Fruit fly (Drosophila melanogaster) whole organism, wandering third instar larva: ENCODE results near the gene CG43169.
A peak's percentile ranks its signal among the peaks of the same experiment; 100 is the strongest.

Source experiments
- Abd-B ChIP-seq: fragments of >200 bp; optimal IDR thresholded peaks from 2 replicates; lab custom pipeline; 2017; ENCODE audit warnings: missing biosample characterization, missing genetic modification characterization
- CG9705 ChIP-seq: fragments of 200-800 bp; sonication (Bioruptor generic); optimal IDR thresholded peaks from 2 replicates; lab custom pipeline; 2018; ENCODE audit warnings: missing biosample characterization, mild to moderate bottlenecking, missing genetic modification characterization
- CrebA ChIP-seq: fragments of 200-800 bp; sonication (Bioruptor generic); optimal IDR thresholded peaks from 2 replicates; lab custom pipeline; 2016; ENCODE audit warnings: missing biosample characterization, mild to moderate bottlenecking, missing genetic modification characterization, borderline replicate concordance
- Dfd ChIP-seq: fragments of >200 bp; optimal IDR thresholded peaks from 2 replicates; lab custom pipeline; 2017; ENCODE audit warnings: missing biosample characterization, missing genetic modification characterization
- Dif ChIP-seq: fragments of 200-275, 200-300 bp; sonication (Bioruptor generic); optimal IDR thresholded peaks from 2 replicates; lab custom pipeline; 2018; ENCODE audit warnings: missing biosample characterization, missing genetic modification characterization; ENCODE audit not compliant: partially characterized antibody
- HLH106 ChIP-seq: fragments of 200-800 bp; optimal IDR thresholded peaks from 3 replicates; lab custom pipeline; 2019; ENCODE audit warnings: missing biosample characterization, mild to moderate bottlenecking, missing genetic modification characterization, moderate library complexity
- Hr78 ChIP-seq: fragments of >200 bp; optimal IDR thresholded peaks from 2 replicates; lab custom pipeline; 2017; ENCODE audit warnings: missing biosample characterization, missing genetic modification characterization
- Hr83 ChIP-seq: fragments of 200-300 bp; sonication (Bioruptor generic); optimal IDR thresholded peaks from 2 replicates; lab custom pipeline; 2016; ENCODE audit warnings: missing biosample characterization, mild to moderate bottlenecking, missing genetic modification characterization, moderate library complexity; ENCODE audit not compliant: poor library complexity, severe bottlenecking
- Jra ChIP-seq: sonication (Bioruptor generic); optimal IDR thresholded peaks from 2 replicates; lab custom pipeline; 2016; ENCODE audit warnings: missing biosample characterization, missing genetic modification characterization
- Mio ChIP-seq: sonication (Bioruptor generic); optimal IDR thresholded peaks from 2 replicates; lab custom pipeline; 2016; ENCODE audit warnings: missing biosample characterization, missing genetic modification characterization
- OdsH ChIP-seq: fragments of 200-800 bp; sonication (Bioruptor generic); optimal IDR thresholded peaks from 2 replicates; lab custom pipeline; 2016; ENCODE audit warnings: missing biosample characterization, mild to moderate bottlenecking, missing genetic modification characterization
- Rel ChIP-seq, 2 experiments: fragments of 200-800 bp; sonication (Bioruptor generic) in 1 of 2; optimal IDR thresholded peaks; 2 replicates in 1 of 2; 3 replicates in 1 of 2; lab custom pipeline; 2016 to 2019; ENCODE audit warnings: mild to moderate bottlenecking in 2 of 2, missing biosample characterization in 2 of 2, missing genetic modification characterization in 2 of 2, moderate library complexity in 1 of 2
- Sp1 ChIP-seq: fragments of 200-800 bp; sonication (Bioruptor generic); optimal IDR thresholded peaks from 3 replicates; lab custom pipeline; 2019; ENCODE audit warnings: missing biosample characterization, mild to moderate bottlenecking, missing genetic modification characterization, moderate library complexity
- Vsx2 ChIP-seq: fragments of 200-300, 225-300 bp; sonication (Bioruptor generic); optimal IDR thresholded peaks from 2 replicates; lab custom pipeline; 2018; ENCODE audit warnings: missing biosample characterization, missing genetic modification characterization; ENCODE audit not compliant: partially characterized antibody
- dl ChIP-seq, 2 experiments: fragments of 175-275, 200-275 bp in 1 of 2; fragments of 200-275 bp in 1 of 2; sonication (Bioruptor generic); optimal IDR thresholded peaks; lab custom pipeline; 2018; ENCODE audit warnings: mild to moderate bottlenecking in 2 of 2, missing biosample characterization in 2 of 2, missing genetic modification characterization in 2 of 2, moderate library complexity in 2 of 2; ENCODE audit not compliant: partially characterized antibody in 2 of 2, insufficient read depth in 1 of 2
- dmrt93B ChIP-seq: fragments of 200-800 bp; sonication (Bioruptor generic); optimal IDR thresholded peaks from 2 replicates; lab custom pipeline; 2018; ENCODE audit warnings: missing biosample characterization, mild to moderate bottlenecking, missing genetic modification characterization
- dsf ChIP-seq: sonication (Bioruptor generic); optimal IDR thresholded peaks from 2 replicates; lab custom pipeline; 2016; ENCODE audit warnings: missing biosample characterization, missing genetic modification characterization, borderline replicate concordance
- ey ChIP-seq: fragments of 200-800 bp; sonication (Bioruptor generic); optimal IDR thresholded peaks from 2 replicates; lab custom pipeline; 2016; ENCODE audit warnings: missing biosample characterization, missing genetic modification characterization
- fru ChIP-seq: fragments of 200-800 bp; sonication (Bioruptor generic); optimal IDR thresholded peaks from 3 replicates; lab custom pipeline; 2016; ENCODE audit warnings: missing biosample characterization, mild to moderate bottlenecking, missing genetic modification characterization
- h ChIP-seq: fragments of 200-800 bp; sonication (Bioruptor generic); optimal IDR thresholded peaks from 3 replicates; lab custom pipeline; 2016; ENCODE audit warnings: missing biosample characterization, mild to moderate bottlenecking, missing genetic modification characterization
- pan ChIP-seq: fragments of >200 bp; optimal IDR thresholded peaks from 2 replicates; lab custom pipeline; 2017
- psq ChIP-seq: fragments of 200-800 bp; sonication (Bioruptor generic); optimal IDR thresholded peaks from 3 replicates; lab custom pipeline; 2017; ENCODE audit warnings: missing biosample characterization, mild to moderate bottlenecking, missing genetic modification characterization, moderate library complexity
- rgr ChIP-seq: fragments of 200-800 bp; sonication (Bioruptor generic); optimal IDR thresholded peaks from 3 replicates; lab custom pipeline; 2016; ENCODE audit warnings: missing biosample characterization, mild to moderate bottlenecking, missing genetic modification characterization
- sv ChIP-seq: fragments of 200-800 bp; sonication (Bioruptor generic); optimal IDR thresholded peaks from 3 replicates; lab custom pipeline; 2016; ENCODE audit warnings: missing biosample characterization, missing genetic modification characterization
- usp ChIP-seq: fragments of >200 bp; optimal IDR thresholded peaks from 2 replicates; lab custom pipeline; 2017; ENCODE audit warnings: missing biosample characterization, missing genetic modification characterization

Gene CG43169

DNA sequence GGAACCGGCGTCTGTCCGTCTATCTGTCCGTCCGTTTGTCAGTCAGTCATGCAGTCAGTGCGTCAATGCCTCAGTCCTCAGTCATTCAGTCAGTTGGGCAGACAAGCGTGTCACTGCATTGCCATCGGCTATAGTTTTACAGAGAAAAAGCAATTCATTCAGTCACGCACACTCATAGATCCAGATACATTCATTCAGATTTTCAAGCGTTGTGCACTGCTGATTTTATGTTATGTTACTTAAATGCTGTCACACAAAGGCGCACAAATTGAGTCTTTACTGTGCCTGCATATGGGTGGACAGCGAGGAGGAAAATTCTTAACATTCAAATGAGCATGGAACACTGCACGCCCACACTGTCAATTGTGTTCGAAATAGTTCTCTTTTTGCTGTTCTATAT, 23.2 kb downstream of the CG43169 start:
- no peak for TF ChIP-seq ey (GFP tag; lab: Kevin White, UChicago)
- TF ChIP-seq dl (GFP tag; optimal IDR thresholded peaks at IDR 0.05; lab: Kevin White, UChicago; ENCODE audit: insufficient read depth in 1 of 2, partially characterized antibody in 2 of 2), result no peak
- TF ChIP-seq sv, result no peak
- no peak for TF ChIP-seq h (GFP tag; lab: Kevin White, UChicago)
- TF ChIP-seq pan (lab: Kevin White, UChicago), result no peak
- no peak for TF ChIP-seq HLH106 (tag; lab: Kevin White, UChicago)
- TF ChIP-seq fru (GFP tag; lab: Kevin White, UChicago), result no peak

DNA sequence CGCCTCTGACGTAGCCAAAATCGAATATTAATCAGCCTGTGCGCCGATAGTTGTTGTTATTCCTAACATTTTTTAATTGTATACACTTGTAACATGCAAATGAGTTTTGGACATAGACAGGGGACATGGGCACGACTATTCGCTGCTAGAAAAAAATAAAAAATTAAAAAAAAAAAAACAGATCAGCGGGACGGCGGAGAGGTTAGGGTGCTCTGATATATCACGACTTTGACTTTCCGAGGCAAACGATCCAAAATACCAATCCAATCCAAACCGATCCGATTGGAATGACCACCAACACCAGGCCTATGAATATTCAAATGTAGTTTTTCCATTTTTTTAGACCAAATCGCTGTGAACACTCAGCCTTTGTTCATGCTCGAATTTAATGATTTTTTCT, 27.7 kb downstream of the CG43169 start:
- no peak for TF ChIP-seq dmrt93B
- no peak for TF ChIP-seq Abd-B (GFP tag; lab: Kevin White, UChicago)
- no peak for TF ChIP-seq dsf (GFP tag; lab: Kevin White, UChicago)
- no peak for TF ChIP-seq psq
- no peak for TF ChIP-seq Hr78 (GFP tag; lab: Kevin White, UChicago)
- TF ChIP-seq Vsx2 (GFP tag; lab: Kevin White, UChicago), result no peak
- no peak for TF ChIP-seq CG9705 (GFP tag; lab: Kevin White, UChicago)
- no peak for TF ChIP-seq OdsH (GFP tag; lab: Kevin White, UChicago)
- no peak for TF ChIP-seq Jra
- no peak for TF ChIP-seq Dfd (GFP tag; lab: Kevin White, UChicago)
- TF ChIP-seq sv, result no peak
- TF ChIP-seq Hr83, result no peak

DNA sequence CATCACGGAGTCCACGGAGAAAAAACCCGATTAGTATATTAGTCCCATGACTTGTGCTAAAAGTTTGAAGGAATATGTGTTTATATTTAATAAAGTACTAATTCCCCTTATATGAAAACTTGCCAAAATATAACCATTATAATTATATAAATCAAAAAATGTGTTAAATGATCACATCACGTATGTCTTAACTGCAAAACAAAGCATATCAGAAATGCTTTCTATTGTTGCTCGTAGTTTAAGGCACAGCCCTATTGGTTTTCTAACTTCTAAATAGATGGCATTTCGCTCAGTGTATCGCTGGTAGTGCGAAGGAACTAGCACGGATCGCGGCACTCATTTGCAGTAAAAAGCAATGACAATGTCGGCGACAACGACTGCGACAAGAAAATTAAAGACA, 28.5 kb downstream of the CG43169 start:
- TF ChIP-seq CrebA (GFP tag; lab: Kevin White, UChicago) (no peak), sv (no peak), Sp1 (GFP tag; lab: Kevin White, UChicago) (no peak), Jra (no peak), rgr (GFP tag; lab: Kevin White, UChicago) (no peak), Hr78 (GFP tag; lab: Kevin White, UChicago) (no peak), Dif (GFP tag; lab: Kevin White, UChicago) (no peak)

DNA sequence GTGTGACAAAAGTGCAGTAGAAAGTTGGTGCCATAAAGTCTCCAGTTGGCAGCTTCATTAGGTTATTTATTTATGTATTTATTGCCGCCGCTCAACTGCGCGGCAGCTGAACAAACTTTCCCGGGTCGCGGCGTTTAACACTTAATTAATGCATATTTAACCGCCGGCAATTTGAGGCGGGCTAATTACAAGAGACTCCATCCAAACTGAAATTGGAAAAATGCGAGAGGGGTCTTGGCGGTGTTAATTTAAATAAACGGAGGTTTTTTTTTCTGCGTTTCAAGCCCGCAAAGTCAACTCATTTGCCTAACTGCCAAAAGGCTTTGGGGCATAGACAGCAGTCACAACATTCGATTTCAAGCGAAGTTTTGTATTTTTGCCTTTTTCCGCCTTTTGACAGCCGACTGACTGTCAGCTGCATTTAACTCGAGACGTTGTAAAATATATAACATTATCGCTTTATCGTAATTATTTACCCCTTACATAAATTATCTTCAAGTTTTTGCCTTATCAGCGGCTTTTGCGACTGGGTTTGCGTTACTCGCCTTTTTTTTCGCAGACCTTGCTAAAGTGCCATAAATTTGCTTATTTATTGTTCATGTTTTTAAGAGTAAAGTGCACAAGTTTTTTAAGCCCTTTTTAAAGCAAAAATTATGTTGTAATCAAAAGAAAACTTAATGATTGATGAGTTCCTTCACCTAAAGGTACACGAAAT, 30.6 kb downstream of the CG43169 start:
- TF ChIP-seq pan (lab: Kevin White, UChicago), result no peak
- TF ChIP-seq usp, result no peak

DNA sequence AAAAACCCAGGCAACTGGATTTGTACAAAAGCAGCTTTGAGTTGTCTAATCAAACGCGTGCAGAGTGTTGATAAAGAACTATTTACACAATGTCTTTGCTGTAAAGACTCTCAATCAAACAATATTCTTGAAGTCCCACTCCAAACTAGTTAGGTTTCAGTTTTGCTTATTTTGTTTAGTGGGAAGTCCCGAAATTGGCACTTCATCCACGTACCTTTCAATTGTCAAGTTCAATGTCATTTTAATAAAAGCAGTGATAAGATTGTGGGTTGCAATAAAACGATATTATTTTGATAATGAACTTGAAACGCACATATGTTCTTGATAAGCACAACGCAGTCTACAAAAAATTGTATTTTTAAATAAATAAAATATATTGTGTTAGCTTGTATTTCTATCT, 31.6 kb downstream of the CG43169 start:
- TF ChIP-seq Rel (GFP tag; optimal IDR thresholded peaks at IDR 0.05; lab: Kevin White, UChicago), result no peak
- peak; percentile 98 for TF ChIP-seq Rel (tag; optimal IDR thresholded peaks at IDR 0.05; lab: Kevin White, UChicago)
- TF ChIP-seq CrebA (GFP tag; lab: Kevin White, UChicago), result no peak
- TF ChIP-seq dsf (GFP tag; lab: Kevin White, UChicago), result no peak

DNA sequence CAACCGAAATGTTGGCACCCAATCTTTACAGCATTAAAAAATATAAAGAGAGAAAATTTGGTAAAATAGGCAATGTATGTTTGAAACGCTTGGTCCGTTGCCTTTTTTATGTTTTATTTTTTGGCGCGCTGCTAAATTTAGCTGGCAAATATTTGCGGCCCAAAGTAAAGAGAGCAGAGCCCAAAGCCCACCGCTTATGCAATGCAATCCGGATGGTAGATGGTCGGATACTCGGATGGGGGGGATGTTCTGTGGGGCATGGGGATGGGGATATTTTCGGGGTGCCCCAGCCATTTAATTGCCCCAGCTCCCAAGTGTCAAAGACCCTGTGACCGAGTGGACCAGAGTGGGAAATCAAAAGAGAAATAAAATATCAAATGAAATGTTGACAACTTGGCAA, 33.2 kb downstream of the CG43169 start:
- TF ChIP-seq dmrt93B, result no peak
- peak; percentile 14 for TF ChIP-seq Hr83

DNA sequence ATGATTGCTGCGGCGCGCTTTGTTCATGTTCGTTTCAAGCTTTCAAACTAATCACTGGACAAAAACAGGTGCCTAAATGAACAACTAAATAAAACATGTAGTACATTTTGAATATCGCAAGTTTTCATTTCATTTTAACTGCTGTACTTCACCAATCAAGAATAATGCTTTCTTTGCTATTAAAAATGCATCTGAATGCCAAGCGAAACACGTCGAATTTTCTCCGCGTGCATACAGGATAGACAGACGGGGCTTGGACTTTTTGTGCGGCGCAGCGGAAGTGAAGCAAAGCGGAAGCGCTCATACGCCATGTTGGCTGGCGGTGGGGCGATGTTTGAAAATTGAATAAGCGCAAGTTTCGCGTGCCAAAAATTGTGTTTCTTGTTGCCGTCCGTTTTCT, 35.1 kb downstream of the CG43169 start:
- TF ChIP-seq fru (GFP tag; lab: Kevin White, UChicago) (no peak), Mio (GFP tag; lab: Kevin White, UChicago) (no peak), Hr83 (no peak)
- TF ChIP-seq, all 38 proteins: peak for 0
